ENCODE assay signal across 1 fruit fly cellular context in the genomic region with DNA sequence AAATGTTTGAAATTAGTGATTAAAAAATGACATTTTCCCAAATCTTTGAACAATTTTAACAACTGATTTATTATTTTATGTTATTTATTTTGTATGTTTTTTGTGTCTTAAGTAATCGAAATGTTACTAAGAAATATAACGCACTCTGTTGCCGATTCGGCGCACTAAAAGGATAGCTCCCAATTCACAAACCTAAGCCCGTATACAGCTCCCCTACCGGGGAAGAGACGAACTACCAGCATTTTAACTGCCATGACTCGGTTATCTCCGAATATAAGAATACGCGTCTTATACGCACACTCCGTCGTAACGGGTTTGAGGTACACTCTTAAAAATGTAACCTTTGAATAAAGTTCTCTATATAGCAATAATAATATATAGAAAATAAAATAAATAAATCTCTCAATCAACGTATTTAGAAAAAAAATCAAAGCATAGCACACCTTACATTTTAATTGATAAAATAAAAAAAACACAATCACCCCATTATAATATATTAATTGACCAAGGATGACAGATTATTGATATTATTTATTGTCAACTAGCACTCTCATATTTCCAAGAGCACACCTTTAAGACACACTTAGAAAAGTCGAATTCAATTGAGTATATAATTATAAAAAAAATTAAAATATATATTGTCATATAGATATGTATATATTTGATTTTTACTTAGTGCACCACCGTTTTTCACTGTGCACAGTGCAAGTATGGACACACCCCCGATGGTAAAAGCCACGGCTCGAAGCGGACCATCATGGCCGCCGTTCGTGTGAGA.
TF ChIP-seq lines count a peak whose summit lies in the region.

No protein-coding gene starts in this region.

TF ChIP-seq in whole organism, embryonic, 481 proteins besides CTCF, POLR2A, EP300 and RAD21 (continued from another document):
- TF ChIP-seq pita (GFP tag; optimal IDR thresholded peaks at IDR 0.05; lab: Kevin White, UChicago) = peak; percentile 85
- TF ChIP-seq sima (GFP tag; optimal IDR thresholded peaks at IDR 0.05; lab: Kevin White, UChicago) = no peak
- no peak for TF ChIP-seq CHES-1-like (GFP tag; optimal IDR thresholded peaks at IDR 0.05; lab: Kevin White, UChicago)
- no peak for TF ChIP-seq Ets65A (GFP tag; lab: Kevin White, UChicago)
- no peak for TF ChIP-seq tup (GFP tag; optimal IDR thresholded peaks at IDR 0.05; lab: Kevin White, UChicago)
- no peak for TF ChIP-seq eve (GFP tag; optimal IDR thresholded peaks at IDR 0.05; lab: Kevin White, UChicago)
- TF ChIP-seq Side (GFP tag; optimal IDR thresholded peaks at IDR 0.05; lab: Kevin White, UChicago) = no peak
- TF ChIP-seq CG11504 (tag; optimal IDR thresholded peaks at IDR 0.05; lab: Kevin White, UChicago) = peak; percentile 91
- peak; percentile 13 for TF ChIP-seq Dp (GFP tag; optimal IDR thresholded peaks at IDR 0.05; lab: Kevin White, UChicago)
- TF ChIP-seq Gug (GFP tag; IDR thresholded peaks at IDR 0.05; lab: Robert Waterston, UW) = peak; percentile 38; the same call in 3 of the 4 replicates
- TF ChIP-seq her (GFP tag; optimal IDR thresholded peaks at IDR 0.05; lab: Kevin White, UChicago) = no peak
- peak; percentile 63 for TF ChIP-seq psq (GFP tag; optimal IDR thresholded peaks at IDR 0.05; lab: Kevin White, UChicago)
- peak; percentile 89 for TF ChIP-seq odd (GFP tag; optimal IDR thresholded peaks at IDR 0.05; lab: Kevin White, UChicago)
- no peak for TF ChIP-seq CG9609 (GFP tag; optimal IDR thresholded peaks at IDR 0.05; lab: Kevin White, UChicago)
- TF ChIP-seq tap (tag; optimal IDR thresholded peaks at IDR 0.05; lab: Kevin White, UChicago) = peak; percentile 75
- peak; percentile 84 for TF ChIP-seq CG18599 (GFP tag; optimal IDR thresholded peaks at IDR 0.05; lab: Kevin White, UChicago)
- TF ChIP-seq Dad (GFP tag; optimal IDR thresholded peaks at IDR 0.05; lab: Kevin White, UChicago) = no peak
- no peak for TF ChIP-seq cas (GFP tag; IDR thresholded peaks at IDR 0.05; lab: Robert Waterston, UW)
- peak; percentile 75 for TF ChIP-seq CG6689 (GFP tag; IDR thresholded peaks at IDR 0.05; lab: Robert Waterston, UW)
- peak; percentile 91 for TF ChIP-seq CG18619 (GFP tag; optimal IDR thresholded peaks at IDR 0.05; lab: Kevin White, UChicago)
- no peak for TF ChIP-seq CG13624 (GFP tag; optimal IDR thresholded peaks at IDR 0.05; lab: Kevin White, UChicago)
